Worm (Caenorhabditis elegans) whole organism, mixed stage, embryonic: Measurements from ENCODE around the gene dhs-23.

Experiments
- M03D4.4 ChIP-seq: sonication (generic microtip); optimal IDR thresholded peaks from 2 replicates; lab custom pipeline; 2017; ENCODE audit warnings: mild to moderate bottlenecking, missing genetic modification characterization, missing compliant biosample characterization
- bed-3 ChIP-seq: fragments of 200-800 bp; sonication (Bioruptor generic); optimal IDR thresholded peaks from 3 replicates; lab custom pipeline; 2018; ENCODE audit warnings: mild to moderate bottlenecking, missing genetic modification characterization, moderate library complexity, missing compliant biosample characterization
- ceh-39 ChIP-seq: fragments of 150-350 bp; optimal IDR thresholded peaks from 2 replicates; lab custom pipeline; 2014; ENCODE audit warnings: missing biosample characterization, missing genetic modification characterization
- ceh-83 ChIP-seq: fragments of 200-800 bp; sonication (Bioruptor generic); optimal IDR thresholded peaks from 2 replicates; lab custom pipeline; 2018; ENCODE audit warnings: mild to moderate bottlenecking, missing genetic modification characterization, missing compliant biosample characterization
- ces-1 ChIP-seq: fragments of 150-350 bp; optimal IDR thresholded peaks from 2 replicates; lab custom pipeline; 2014; ENCODE audit warnings: missing biosample characterization, missing genetic modification reagents, missing genetic modification characterization
- cnd-1 ChIP-seq: fragments of 200-800 bp; sonication (Bioruptor generic); optimal IDR thresholded peaks from 2 replicates; lab custom pipeline; 2018; ENCODE audit warnings: mild to moderate bottlenecking, missing genetic modification characterization, missing compliant biosample characterization
- drap-1 ChIP-seq: fragments of 200-800 bp; sonication (Bioruptor generic); optimal IDR thresholded peaks from 3 replicates; lab custom pipeline; 2018; ENCODE audit warnings: mild to moderate bottlenecking, missing genetic modification characterization, missing compliant biosample characterization
- elt-1 ChIP-seq: sonication (generic microtip); optimal IDR thresholded peaks from 2 replicates; lab custom pipeline; 2017; ENCODE audit warnings: missing genetic modification characterization, mild to moderate bottlenecking, missing compliant biosample characterization, antibody characterized with exemption, moderate library complexity, borderline replicate concordance; ENCODE audit not compliant: insufficient read depth
- elt-3 ChIP-seq: fragments of 150-350 bp; optimal IDR thresholded peaks from 2 replicates; lab custom pipeline; 2014; ENCODE audit warnings: missing biosample characterization, missing genetic modification characterization
- flh-1 ChIP-seq: fragments of 200-800 bp; sonication (Bioruptor generic); optimal IDR thresholded peaks from 2 replicates; lab custom pipeline; 2018; ENCODE audit warnings: mild to moderate bottlenecking, missing genetic modification characterization, moderate library complexity, missing compliant biosample characterization
- ham-2 ChIP-seq: fragments of 200-800 bp; sonication (Bioruptor generic); optimal IDR thresholded peaks from 2 replicates; lab custom pipeline; 2018; ENCODE audit warnings: mild to moderate bottlenecking, missing genetic modification characterization, missing compliant biosample characterization
- hlh-1 ChIP-seq: fragments of 150-350 bp; optimal IDR thresholded peaks from 2 replicates; lab custom pipeline; 2014; ENCODE audit warnings: missing biosample characterization, missing genetic modification reagents, missing genetic modification characterization
- lin-13 ChIP-seq: fragments of 150-350 bp; optimal IDR thresholded peaks from 2 replicates; lab custom pipeline; 2014; ENCODE audit warnings: missing biosample characterization, missing genetic modification characterization
- lin-32 ChIP-seq: fragments of 200-800 bp; sonication (Bioruptor generic); optimal IDR thresholded peaks from 2 replicates; lab custom pipeline; 2018; ENCODE audit warnings: mild to moderate bottlenecking, missing genetic modification characterization, missing compliant biosample characterization
- lsy-2 ChIP-seq: fragments of 150-350 bp; optimal IDR thresholded peaks from 2 replicates; lab custom pipeline; 2014; ENCODE audit warnings: missing biosample characterization, missing genetic modification characterization
- nhr-12 ChIP-seq: fragments of 150-350 bp; optimal IDR thresholded peaks from 2 replicates; lab custom pipeline; 2014; ENCODE audit warnings: missing biosample characterization, missing genetic modification characterization
- nhr-2 ChIP-seq: fragments of 150-350 bp; optimal IDR thresholded peaks from 2 replicates; lab custom pipeline; 2014; ENCODE audit warnings: missing biosample characterization, missing genetic modification characterization
- nhr-237 ChIP-seq: fragments of 150-350 bp; optimal IDR thresholded peaks from 2 replicates; lab custom pipeline; 2014; ENCODE audit warnings: missing biosample characterization, missing genetic modification characterization
- nhr-28 ChIP-seq: fragments of 150-350 bp; optimal IDR thresholded peaks from 2 replicates; lab custom pipeline; 2014; ENCODE audit warnings: missing biosample characterization, missing genetic modification characterization
- nhr-76 ChIP-seq: sonication (generic microtip); optimal IDR thresholded peaks from 2 replicates; lab custom pipeline; 2017; ENCODE audit warnings: missing biosample characterization, missing genetic modification characterization
- pha-4 ChIP-seq: fragments of 150-350 bp; optimal IDR thresholded peaks from 2 replicates; lab custom pipeline; 2018; ENCODE audit warnings: missing biosample characterization, missing genetic modification reagents, missing genetic modification characterization
- snpc-4 ChIP-seq: fragments of 150-350 bp; optimal IDR thresholded peaks from 2 replicates; lab custom pipeline; 2014; ENCODE audit warnings: missing biosample characterization, missing genetic modification characterization
- sptf-1 ChIP-seq: sonication (generic microtip); optimal IDR thresholded peaks from 2 replicates; lab custom pipeline; 2017; ENCODE audit warnings: mild to moderate bottlenecking, missing genetic modification characterization, moderate library complexity, missing compliant biosample characterization
- tbx-8 ChIP-seq: fragments of 200-800 bp; sonication (Bioruptor generic); optimal IDR thresholded peaks from 2 replicates; lab custom pipeline; 2018; ENCODE audit warnings: mild to moderate bottlenecking, missing genetic modification characterization, moderate library complexity, missing compliant biosample characterization
- unc-120 ChIP-seq: sonication (generic microtip); optimal IDR thresholded peaks from 2 replicates; lab custom pipeline; 2017; ENCODE audit warnings: missing genetic modification characterization, missing compliant biosample characterization; ENCODE audit not compliant: poor library complexity, severe bottlenecking
- unc-39 ChIP-seq: fragments of 150-350 bp; optimal IDR thresholded peaks from 2 replicates; lab custom pipeline; 2014; ENCODE audit warnings: missing biosample characterization, missing genetic modification characterization
- unc-62 ChIP-seq: fragments of 150-350 bp; optimal IDR thresholded peaks from 2 replicates; lab custom pipeline; 2014; ENCODE audit warnings: missing biosample characterization, missing genetic modification reagents, missing genetic modification characterization
- zip-8 ChIP-seq: fragments of 150-350 bp; optimal IDR thresholded peaks from 2 replicates; lab custom pipeline; 2014; ENCODE audit warnings: missing biosample characterization, missing genetic modification characterization
- ztf-11 ChIP-seq: fragments of 150-350 bp; optimal IDR thresholded peaks from 2 replicates; lab custom pipeline; 2014; ENCODE audit warnings: missing biosample characterization, missing genetic modification characterization

dhs-23 gene

DNA sequence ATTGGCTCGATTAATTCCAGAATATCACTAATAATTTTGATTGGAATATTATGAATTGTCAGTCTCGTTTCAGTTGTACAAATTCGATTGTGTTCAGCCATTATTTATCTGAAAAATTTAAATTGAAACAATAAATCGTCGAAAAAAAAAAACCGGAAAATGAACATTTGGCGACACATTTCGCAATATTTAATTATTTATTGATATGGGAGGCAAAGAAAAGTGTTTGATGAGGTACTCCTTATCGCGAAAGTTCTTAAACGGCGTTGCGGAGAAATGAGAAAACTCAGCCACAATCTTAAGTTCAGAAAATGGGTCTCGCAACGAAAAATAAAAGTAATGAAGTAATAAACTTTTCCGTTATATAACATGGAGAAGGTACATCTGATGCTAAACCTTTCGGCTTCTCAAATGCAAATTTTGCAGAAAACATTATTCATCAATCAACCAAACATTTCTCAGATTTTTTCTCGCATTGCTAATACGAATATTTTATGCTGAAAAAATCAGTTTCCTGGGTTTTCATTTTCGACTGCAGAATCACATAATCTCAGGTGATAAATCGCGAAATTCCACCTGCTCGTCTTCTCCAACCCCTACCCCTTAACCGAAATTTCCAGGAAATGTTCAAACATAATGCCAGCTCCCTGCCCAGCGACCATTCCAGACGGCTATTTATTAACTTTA lies 18.8 kb downstream of the dhs-23 start, which contains the start of the genes T06E6.15 and sri-7:
Gene T06E6.15 (minus strand): TSS at position 101 of the 687 bp plus-strand sequence.
Gene sri-7 (plus strand): TSS at position 637 of the 687 bp plus-strand sequence.
- TF ChIP-seq zip-8 (tag; lab: Kevin White, UChicago) = no peak
- no peak for TF ChIP-seq unc-120 (tag; lab: Kevin White, UChicago)
- no peak for TF ChIP-seq lin-32 (GFP tag; lab: Kevin White, UChicago)
- TF ChIP-seq nhr-237 (tag; lab: Kevin White, UChicago) = no peak
- TF ChIP-seq nhr-12 (tag; lab: Kevin White, UChicago) = no peak
- no peak for TF ChIP-seq pha-4
- no peak for TF ChIP-seq elt-3 (tag; lab: Kevin White, UChicago)

DNA sequence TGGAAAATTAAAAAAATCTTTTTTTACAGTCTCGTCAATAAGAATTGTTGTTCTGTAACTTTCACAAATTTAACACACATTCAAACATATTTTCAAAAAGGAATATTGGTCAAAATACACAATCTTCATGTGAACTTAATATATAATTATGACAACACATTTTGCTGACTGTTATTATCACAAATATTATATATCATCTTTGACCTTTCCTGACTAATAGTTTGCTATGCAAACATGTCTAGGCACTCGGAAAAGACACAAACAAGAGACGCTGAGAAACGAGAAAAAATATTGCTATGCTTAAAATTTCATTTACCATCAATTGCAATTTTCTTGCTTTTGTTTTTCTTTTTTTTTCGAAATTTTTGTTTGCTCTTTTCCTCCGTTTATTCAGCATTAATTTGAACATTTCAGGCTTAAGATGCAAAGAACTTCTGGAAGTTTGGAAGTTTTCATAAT lies 20.9 kb downstream of the dhs-23 start, which contains the start of gene fbxa-135:
Gene fbxa-135 (plus strand): TSS at position 409 of the 459 bp plus-strand sequence.
- no peak for TF ChIP-seq lsy-2 (tag; lab: Kevin White, UChicago)
- TF ChIP-seq ham-2 (GFP tag; lab: Kevin White, UChicago) = no peak
- TF ChIP-seq hlh-1 = no peak
- no peak for TF ChIP-seq lin-32 (GFP tag; lab: Kevin White, UChicago)
- no peak for TF ChIP-seq nhr-2 (tag; lab: Kevin White, UChicago)
- no peak for TF ChIP-seq bed-3
- TF ChIP-seq elt-1 (tag; lab: Kevin White, UChicago) = no peak
- no peak for TF ChIP-seq unc-39
- TF ChIP-seq drap-1 = no peak
- TF ChIP-seq nhr-76 (tag; lab: Kevin White, UChicago) = no peak
- no peak for TF ChIP-seq snpc-4
- TF ChIP-seq ces-1 (GFP tag; lab: Kevin White, UChicago) = no peak
- TF ChIP-seq zip-8 (tag; lab: Kevin White, UChicago) = no peak
- TF ChIP-seq nhr-28 (tag; lab: Kevin White, UChicago) = no peak
- TF ChIP-seq unc-62 (GFP tag; lab: Kevin White, UChicago) = no peak
- no peak for TF ChIP-seq ztf-11 (tag; lab: Kevin White, UChicago)
- TF ChIP-seq lin-13 (tag; lab: Kevin White, UChicago) = no peak
- no peak for TF ChIP-seq nhr-237 (tag; lab: Kevin White, UChicago)
- TF ChIP-seq sptf-1 = no peak
- TF ChIP-seq flh-1 (GFP tag; lab: Kevin White, UChicago) = no peak

DNA sequence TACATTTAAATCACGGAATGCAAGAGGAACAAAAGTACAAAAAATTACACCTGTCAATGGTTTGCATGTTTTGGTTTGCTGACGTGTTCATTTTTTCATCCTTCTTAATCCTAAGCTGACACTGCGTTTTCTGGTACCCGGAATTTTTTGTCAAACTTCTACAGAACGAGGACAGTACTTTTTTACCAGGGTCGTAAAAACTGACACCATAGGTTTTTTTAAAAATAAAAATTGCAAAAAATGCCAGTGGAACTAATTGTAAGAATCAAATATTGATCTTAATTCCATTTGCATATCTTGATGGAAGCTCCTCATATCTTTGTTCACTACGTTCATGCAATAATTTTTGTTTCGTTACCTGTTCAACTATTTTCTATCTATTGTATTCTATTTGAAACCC lies 23.8 kb downstream of the dhs-23 start, which contains the start of gene srh-258:
Gene srh-258 (plus strand): TSS at position 301 of the 400 bp plus-strand sequence.
- TF ChIP-seq cnd-1 (no peak), ceh-39 (tag; lab: Kevin White, UChicago) (no peak), nhr-2 (tag; lab: Kevin White, UChicago) (no peak), tbx-8 (GFP tag; lab: Kevin White, UChicago) (no peak), nhr-28 (tag; lab: Kevin White, UChicago) (no peak), lin-32 (GFP tag; lab: Kevin White, UChicago) (no peak), unc-39 (no peak), unc-62 (GFP tag; lab: Kevin White, UChicago) (no peak), ceh-83 (GFP tag; lab: Kevin White, UChicago) (no peak), nhr-237 (tag; lab: Kevin White, UChicago) (no peak)

DNA sequence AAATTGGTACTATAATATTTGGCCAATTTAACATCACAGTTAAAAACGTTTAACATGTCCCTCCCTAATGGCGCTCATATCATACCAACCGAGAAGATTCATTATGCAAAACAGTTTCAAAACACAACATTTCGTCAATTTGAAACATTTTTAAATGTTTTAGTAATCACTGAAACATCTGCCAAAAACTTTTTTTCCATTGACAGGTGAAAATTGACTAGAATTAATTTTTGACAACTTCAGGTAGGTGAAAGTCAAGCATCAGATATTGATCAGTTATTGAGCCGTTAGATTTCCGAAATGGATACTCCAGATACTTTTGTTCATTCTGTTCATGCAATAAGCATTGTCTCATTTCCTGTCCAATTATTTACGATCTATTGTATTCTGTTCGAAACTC lies 25.9 kb downstream of the dhs-23 start, which contains the start of gene srh-257:
Gene srh-257 (plus strand): TSS at position 301 of the 400 bp plus-strand sequence.
- TF ChIP-seq lsy-2 (tag; lab: Kevin White, UChicago) (no peak), M03D4.4 (no peak), nhr-2 (tag; lab: Kevin White, UChicago) (no peak), snpc-4 (no peak), unc-39 (no peak), nhr-237 (tag; lab: Kevin White, UChicago) (no peak), flh-1 (GFP tag; lab: Kevin White, UChicago) (no peak), ztf-11 (tag; lab: Kevin White, UChicago) (no peak), ceh-39 (tag; lab: Kevin White, UChicago) (no peak), drap-1 (no peak), nhr-76 (tag; lab: Kevin White, UChicago) (no peak), cnd-1 (no peak), tbx-8 (GFP tag; lab: Kevin White, UChicago) (no peak), lin-13 (tag; lab: Kevin White, UChicago) (no peak), elt-1 (tag; lab: Kevin White, UChicago) (no peak), bed-3 (no peak)
